Worm (Caenorhabditis elegans): ENCODE measurements around the gene nspe-2.

The nspe-2 gene

DNA sequence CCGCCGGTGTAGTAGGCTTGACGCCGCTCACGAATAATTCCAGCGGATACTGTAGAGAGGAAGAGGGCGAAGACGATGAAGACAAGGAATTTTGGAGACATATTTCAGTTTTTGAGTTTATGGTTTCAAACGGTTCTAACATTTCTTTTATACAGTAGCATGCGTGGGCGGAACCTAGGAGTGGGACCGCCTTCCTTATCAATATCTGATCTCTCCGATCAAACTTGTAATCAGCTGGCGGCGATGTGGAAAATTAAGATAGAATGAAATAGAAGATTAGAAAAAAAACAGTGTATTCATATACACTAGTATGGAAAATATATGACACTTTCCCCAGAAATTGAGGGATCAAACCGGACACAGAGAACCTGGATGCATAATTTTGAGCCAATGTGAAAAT, at the start of gene nspe-2:
Gene nspe-2, minus strand, starts transcription at position 101 of the 400 bp plus-strand sequence.
- TF ChIP-seq zip-5 (tag; optimal IDR thresholded peaks at IDR 0.05) (no peak), hlh-15 (tag; optimal IDR thresholded peaks at IDR 0.05) (no peak), ceh-19 (GFP tag; optimal IDR thresholded peaks at IDR 0.05) (no peak), dve-1 (tag; optimal IDR thresholded peaks at IDR 0.05) (no peak), nhr-232 (tag; optimal IDR thresholded peaks at IDR 0.05) (no peak), elt-4 (tag; optimal IDR thresholded peaks at IDR 0.05) (no peak), hlh-13 (GFP tag; optimal IDR thresholded peaks at IDR 0.05) (no peak), ceh-48 (tag; optimal IDR thresholded peaks at IDR 0.05) (no peak), ama-1 (optimal IDR thresholded peaks at IDR 0.05) (no peak), ttx-3 (tag; optimal IDR thresholded peaks at IDR 0.05) (no peak), ceh-24 (tag; optimal IDR thresholded peaks at IDR 0.05) (no peak), ceh-45 (GFP tag; IDR thresholded peaks at IDR 0.05) (no peak), ceh-31 (tag; optimal IDR thresholded peaks at IDR 0.05) (no peak)

DNA sequence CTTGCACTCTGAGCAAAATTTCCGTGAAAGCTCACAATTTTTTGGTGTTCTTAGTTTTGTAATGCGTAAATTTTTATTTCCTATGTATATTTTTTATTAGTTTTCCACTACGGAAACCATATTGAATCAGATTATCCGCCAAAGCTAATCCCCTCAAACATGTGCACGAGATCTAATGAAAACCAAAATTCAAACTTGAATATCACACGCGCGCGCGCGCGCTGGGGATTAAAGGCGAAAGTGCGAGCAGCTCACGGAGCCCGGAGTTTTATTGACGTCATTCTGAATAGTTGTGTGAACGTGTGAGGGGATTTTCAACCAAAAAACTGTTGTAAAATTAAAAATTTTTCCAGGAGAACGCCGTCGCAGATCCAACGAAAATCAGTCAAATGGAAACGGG, 49.7 kb upstream of the nspe-2 start:
- TF ChIP-seq pqm-1 (tag; optimal IDR thresholded peaks at IDR 0.05) (no peak), unc-86 (tag; optimal IDR thresholded peaks at IDR 0.05) (no peak), sdc-2 (tag; optimal IDR thresholded peaks at IDR 0.05) (no peak), ceh-18 (tag; optimal IDR thresholded peaks at IDR 0.05) (no peak), lim-6 (tag; optimal IDR thresholded peaks at IDR 0.05) (no peak), K09A11.1 (tag; optimal IDR thresholded peaks at IDR 0.05; ENCODE audit: insufficient read depth) (no peak), sox-4 (tag; optimal IDR thresholded peaks at IDR 0.05) (no peak), sox-2 (GFP tag; IDR thresholded peaks at IDR 0.05) (no peak), pha-4 (tag; optimal IDR thresholded peaks at IDR 0.05) (no peak), zip-5 (tag; optimal IDR thresholded peaks at IDR 0.05) (no peak), unc-3 (GFP tag; conservative IDR thresholded peaks at IDR 0.05) (no peak), unc-3 (tag; optimal IDR thresholded peaks at IDR 0.05) (no peak), gmeb-2 (tag; optimal IDR thresholded peaks at IDR 0.05) (no peak), rnt-1 (tag; optimal IDR thresholded peaks at IDR 0.05) (no peak), dmd-4 (tag; optimal IDR thresholded peaks at IDR 0.05; ENCODE audit: borderline replicate concordance) (no peak), Y22D7AL.16 (tag; optimal IDR thresholded peaks at IDR 0.05) (no peak), pat-9 (tag; optimal IDR thresholded peaks at IDR 0.05) (no peak), ahr-1 (tag; optimal IDR thresholded peaks at IDR 0.05) (no peak)

DNA sequence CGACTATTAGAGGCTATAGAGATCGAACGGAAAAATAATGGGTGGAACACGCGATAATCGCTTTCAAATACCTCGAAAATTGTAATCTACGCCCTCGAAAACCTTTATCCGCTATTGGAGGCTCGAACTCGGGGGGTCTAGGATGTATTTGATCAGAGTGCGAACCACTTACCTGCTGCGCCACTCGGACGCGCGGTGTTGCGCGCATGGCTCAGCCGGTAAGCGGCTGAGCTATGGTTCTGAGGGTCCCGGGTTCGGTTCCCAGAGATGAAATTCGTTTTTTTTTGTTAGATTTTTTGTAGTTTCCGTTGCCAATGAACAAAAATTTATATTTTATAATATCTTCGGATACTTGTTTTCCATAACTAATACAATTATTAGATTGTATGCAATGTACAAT, 49.0 kb upstream of the nspe-2 start:
- TF ChIP-seq ama-1 (optimal IDR thresholded peaks at IDR 0.05) (no peak), unc-3 (GFP tag; conservative IDR thresholded peaks at IDR 0.05) (no peak), unc-3 (tag; optimal IDR thresholded peaks at IDR 0.05) (no peak), pha-2 (tag; optimal IDR thresholded peaks at IDR 0.05) (no peak), ceh-19 (GFP tag; optimal IDR thresholded peaks at IDR 0.05) (no peak), T23F11.4 (GFP tag; optimal IDR thresholded peaks at IDR 0.05) (no peak), che-1 (tag; optimal IDR thresholded peaks at IDR 0.05) (no peak), unc-42 (tag; optimal IDR thresholded peaks at IDR 0.05) (no peak), ceh-18 (tag; optimal IDR thresholded peaks at IDR 0.05) (no peak), ceh-24 (tag; optimal IDR thresholded peaks at IDR 0.05) (no peak), lim-6 (tag; optimal IDR thresholded peaks at IDR 0.05) (no peak), ceh-2 (tag; optimal IDR thresholded peaks at IDR 0.05) (no peak), ceh-22 (tag; optimal IDR thresholded peaks at IDR 0.05) (no peak)

DNA sequence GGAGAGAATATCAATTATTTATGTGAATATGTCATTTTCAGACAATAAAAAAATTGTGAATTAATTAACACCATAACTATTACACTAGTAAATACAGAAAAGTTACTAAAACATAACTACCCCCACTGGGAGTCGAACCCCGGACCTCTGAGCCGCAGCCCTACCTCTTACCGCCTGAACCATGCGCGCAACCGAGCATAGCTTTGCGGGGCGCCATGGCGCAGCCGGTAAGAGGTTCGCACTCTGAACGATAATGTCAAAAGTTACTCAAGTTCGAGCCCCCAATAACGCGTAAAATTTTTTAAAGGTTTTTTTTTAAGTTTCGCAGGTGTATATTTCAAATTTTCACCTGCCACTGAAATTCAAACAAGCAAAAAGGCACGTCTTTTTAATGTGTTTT, 46.9 kb upstream of the nspe-2 start:
- TF ChIP-seq npax-4 (tag; optimal IDR thresholded peaks at IDR 0.05) (no peak), ceh-6 (GFP tag; optimal IDR thresholded peaks at IDR 0.05) (no peak), unc-86 (tag; optimal IDR thresholded peaks at IDR 0.05) (no peak), K02D7.2 (tag; optimal IDR thresholded peaks at IDR 0.05) (no peak), nhr-11 (tag; optimal IDR thresholded peaks at IDR 0.05) (no peak), ama-1 (optimal IDR thresholded peaks at IDR 0.05) (no peak), ceh-31 (tag; optimal IDR thresholded peaks at IDR 0.05) (no peak), unc-42 (tag; optimal IDR thresholded peaks at IDR 0.05) (no peak), eyg-1 (tag; optimal IDR thresholded peaks at IDR 0.05) (no peak), elt-4 (tag; optimal IDR thresholded peaks at IDR 0.05) (no peak), fax-1 (tag; optimal IDR thresholded peaks at IDR 0.05) (no peak), C08G9.2 (tag; optimal IDR thresholded peaks at IDR 0.05) (no peak), pros-1 (tag; optimal IDR thresholded peaks at IDR 0.05) (no peak), ceh-48 (tag; optimal IDR thresholded peaks at IDR 0.05) (no peak), mec-3 (tag; optimal IDR thresholded peaks at IDR 0.05; ENCODE audit: borderline replicate concordance) (no peak), tbx-7 (tag; optimal IDR thresholded peaks at IDR 0.05) (no peak), ceh-14 (tag; optimal IDR thresholded peaks at IDR 0.05) (no peak), pha-4 (tag; optimal IDR thresholded peaks at IDR 0.05) (no peak), ref-2 (tag; optimal IDR thresholded peaks at IDR 0.05) (no peak)
